Worm (Caenorhabditis elegans) whole organism, midembryonic: ENCODE measurements around the gene F16B12.4.

ENCODE experiments used
- T22C8.4 ChIP-seq: fragments of 200-800 bp; sonication (Bioruptor generic); IDR thresholded peaks from 2 replicates; pipeline ENCODE4 v1.3.6; 2022; ENCODE audit warnings: missing genetic modification characterization, missing compliant biosample characterization
- flt-1 ChIP-seq: fragments of 200-800 bp; sonication (Bioruptor generic); IDR thresholded peaks from 2 replicates; pipeline ENCODE4 v1.3.6; 2022; ENCODE audit warnings: missing genetic modification characterization, missing compliant biosample characterization
- klf-2 ChIP-seq: fragments of 200-800 bp; sonication (Bioruptor generic); conservative IDR thresholded peaks from 2 replicates; pipeline ENCODE4 v1.3.6; 2022; ENCODE audit warnings: missing genetic modification reagents, missing genetic modification characterization, missing compliant biosample characterization
- ref-1 ChIP-seq: fragments of 200-800 bp; sonication (Bioruptor generic); conservative IDR thresholded peaks from 2 replicates; pipeline ENCODE4 v1.3.6; 2022; ENCODE audit warnings: missing genetic modification reagents, missing genetic modification characterization, missing compliant biosample characterization
- tab-1 ChIP-seq: fragments of 200-800 bp; sonication (Bioruptor generic); IDR thresholded peaks from 2 replicates; pipeline ENCODE4 v1.3.6; 2022; ENCODE audit warnings: missing genetic modification characterization, missing compliant biosample characterization
- ztf-23 ChIP-seq: fragments of 200-800 bp; sonication (Bioruptor generic); IDR thresholded peaks from 2 replicates; pipeline ENCODE4 v1.3.6; 2022; ENCODE audit warnings: missing genetic modification reagents, missing genetic modification characterization, missing compliant biosample characterization

ce11 chrX:14084230-14084629 lies 14.2 kb downstream of the F16B12.4 start, which contains the start of gene C33G3.6:
- TF ChIP-seq flt-1 (GFP tag; lab: Robert Waterston, UW) (no peak), ref-1 (GFP tag; lab: Robert Waterston, UW) (no peak), T22C8.4 (GFP tag; lab: Robert Waterston, UW) (no peak), klf-2 (GFP tag; lab: Robert Waterston, UW) (no peak), ztf-23 (GFP tag; lab: Robert Waterston, UW) (no peak), tab-1 (no peak)
